Worm (Caenorhabditis elegans) whole organism, midembryonic: Measurements from ENCODE around the gene rpl-12.

ENCODE experiments used
- T22C8.4 ChIP-seq: fragments of 200-800 bp; sonication (Bioruptor generic); IDR thresholded peaks from 2 replicates; pipeline ENCODE4 v1.3.6; 2022; ENCODE audit warnings: missing genetic modification characterization, missing compliant biosample characterization
- cog-1 ChIP-seq: sonication (generic microtip); optimal IDR thresholded peaks from 2 replicates; lab custom pipeline; 2016; ENCODE audit warnings: missing genetic modification characterization, missing compliant biosample characterization
- flt-1 ChIP-seq: fragments of 200-800 bp; sonication (Bioruptor generic); IDR thresholded peaks from 2 replicates; pipeline ENCODE4 v1.3.6; 2022; ENCODE audit warnings: missing genetic modification characterization, missing compliant biosample characterization
- klf-2 ChIP-seq: fragments of 200-800 bp; sonication (Bioruptor generic); conservative IDR thresholded peaks from 2 replicates; pipeline ENCODE4 v1.3.6; 2022; ENCODE audit warnings: missing genetic modification reagents, missing genetic modification characterization, missing compliant biosample characterization
- med-1 ChIP-seq: sonication (generic microtip); optimal IDR thresholded peaks from 2 replicates; lab custom pipeline; 2017; ENCODE audit warnings: missing genetic modification characterization, mild to moderate bottlenecking, missing compliant biosample characterization, antibody characterized with exemption, missing genetic modification reagents; ENCODE audit not compliant: insufficient read depth
- ref-1 ChIP-seq: fragments of 200-800 bp; sonication (Bioruptor generic); conservative IDR thresholded peaks from 2 replicates; pipeline ENCODE4 v1.3.6; 2022; ENCODE audit warnings: missing genetic modification reagents, missing genetic modification characterization, missing compliant biosample characterization
- tab-1 ChIP-seq: fragments of 200-800 bp; sonication (Bioruptor generic); IDR thresholded peaks from 2 replicates; pipeline ENCODE4 v1.3.6; 2022; ENCODE audit warnings: missing genetic modification characterization, missing compliant biosample characterization
- ztf-23 ChIP-seq: fragments of 200-800 bp; sonication (Bioruptor generic); IDR thresholded peaks from 2 replicates; pipeline ENCODE4 v1.3.6; 2022; ENCODE audit warnings: missing genetic modification reagents, missing genetic modification characterization, missing compliant biosample characterization
- ztf-29 ChIP-seq: fragments of 200-800 bp; sonication (Bioruptor generic); IDR thresholded peaks from 2 replicates; pipeline ENCODE4 v1.3.6; 2022; ENCODE audit warnings: missing genetic modification reagents, missing genetic modification characterization, missing compliant biosample characterization

Gene rpl-12

DNA sequence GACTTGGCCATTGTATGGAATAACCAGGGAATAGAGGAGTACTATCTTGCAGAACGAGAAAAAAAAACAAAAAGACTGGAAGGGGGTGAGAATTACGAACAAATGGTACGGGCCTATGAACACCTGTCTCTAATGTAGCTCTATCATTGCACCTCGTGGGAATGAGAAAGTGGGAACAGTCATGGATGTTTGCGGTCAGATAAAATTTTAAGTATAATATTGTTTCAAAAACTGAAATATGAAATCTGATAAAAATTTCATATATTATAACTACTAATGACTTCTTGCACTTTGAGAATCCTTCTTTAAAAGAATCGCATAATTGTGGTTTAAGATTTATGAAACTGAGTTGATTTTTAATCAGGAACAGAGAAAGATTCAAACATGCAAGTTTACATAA lies 47.2 kb downstream of the rpl-12 start, which contains the start of gene F58D2.5:
Gene F58D2.5 (minus strand): TSS at position 101 of the 400 bp plus-strand sequence.
- TF ChIP-seq flt-1 (GFP tag; lab: Robert Waterston, UW) (no peak), ztf-23 (no peak), tab-1 (GFP tag; lab: Robert Waterston, UW) (no peak), klf-2 (GFP tag; lab: Robert Waterston, UW) (no peak), ref-1 (GFP tag; lab: Robert Waterston, UW) (no peak), ztf-29 (GFP tag; lab: Robert Waterston, UW) (no peak), cog-1 (tag; lab: Kevin White, UChicago) (no peak), med-1 (no peak), T22C8.4 (GFP tag; lab: Robert Waterston, UW) (no peak)

DNA sequence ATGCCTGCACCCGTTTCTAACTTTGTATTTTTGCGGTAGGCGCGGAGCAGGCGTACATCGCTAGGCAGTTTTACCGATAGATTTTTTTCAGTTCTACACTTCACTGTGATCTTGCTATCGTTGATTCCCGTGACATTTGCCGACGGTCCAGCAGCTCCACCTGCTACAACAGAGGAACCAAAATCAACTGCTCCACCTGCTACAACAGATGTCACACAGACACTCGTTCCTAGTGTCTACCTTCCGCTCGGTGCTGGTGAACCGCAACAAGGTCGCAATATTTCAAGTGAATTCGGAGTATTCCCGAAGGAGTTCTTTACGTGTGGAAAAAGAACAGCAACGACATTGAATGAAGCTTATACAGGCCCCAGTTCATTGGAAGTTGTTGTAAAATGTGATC lies 50.4 kb downstream of the rpl-12 start:
- TF ChIP-seq med-1 (no peak), flt-1 (GFP tag; lab: Robert Waterston, UW) (no peak), klf-2 (GFP tag; lab: Robert Waterston, UW) (no peak), tab-1 (GFP tag; lab: Robert Waterston, UW) (no peak), T22C8.4 (GFP tag; lab: Robert Waterston, UW) (no peak), ztf-29 (GFP tag; lab: Robert Waterston, UW) (no peak), ref-1 (GFP tag; lab: Robert Waterston, UW) (no peak), ztf-23 (no peak), cog-1 (tag; lab: Kevin White, UChicago) (no peak)
